Worm (Caenorhabditis elegans) whole organism, L2 larva: ENCODE data around the gene suf-1.

ENCODE experiments used
- F13H6.1 ChIP-seq: sonication (generic microtip); optimal IDR thresholded peaks from 2 replicates; lab custom pipeline; 2016; ENCODE audit warnings: missing genetic modification characterization, missing compliant biosample characterization
- lin-13 ChIP-seq: fragments of 150-350 bp; optimal IDR thresholded peaks from 2 replicates; lab custom pipeline; 2014; ENCODE audit warnings: missing biosample characterization, missing genetic modification reagents, missing genetic modification characterization
- lin-39 ChIP-seq: fragments of 150-350 bp; optimal IDR thresholded peaks from 2 replicates; lab custom pipeline; 2014; ENCODE audit warnings: missing biosample characterization, missing genetic modification reagents, missing genetic modification characterization
- mab-5 ChIP-seq: fragments of 150-350 bp; optimal IDR thresholded peaks from 2 replicates; lab custom pipeline; 2014; ENCODE audit warnings: missing biosample characterization, missing genetic modification characterization
- nhr-23 ChIP-seq: fragments of 150-350 bp; optimal IDR thresholded peaks from 2 replicates; lab custom pipeline; 2014; ENCODE audit warnings: missing biosample characterization, missing genetic modification reagents, missing genetic modification characterization
- nhr-6 ChIP-seq: fragments of 150-350 bp; optimal IDR thresholded peaks from 2 replicates; lab custom pipeline; 2014; ENCODE audit warnings: missing biosample characterization, missing genetic modification characterization
- ztf-4 ChIP-seq: fragments of 150-350 bp; optimal IDR thresholded peaks from 2 replicates; lab custom pipeline; 2014; ENCODE audit warnings: missing biosample characterization, missing genetic modification characterization

ce11 chrII:8562002-8562401, 41.6 kb upstream of the suf-1 start, which contains the start of gene F54C9.14:
- TF ChIP-seq mab-5 (tag; lab: Kevin White, UChicago), result no peak
- no peak for TF ChIP-seq lin-39 (tag; lab: Kevin White, UChicago)
- no peak for TF ChIP-seq F13H6.1 (tag; lab: Kevin White, UChicago)
- TF ChIP-seq nhr-23, result no peak
- no peak for TF ChIP-seq lin-13
- no peak for TF ChIP-seq nhr-6 (tag; lab: Kevin White, UChicago)
- no peak for TF ChIP-seq ztf-4
